Worm (Caenorhabditis elegans): ENCODE data around the gene Y67H2A.2.
A peak's percentile ranks its signal among the peaks of the same experiment; 100 is the strongest.

The Y67H2A.2 gene

DNA sequence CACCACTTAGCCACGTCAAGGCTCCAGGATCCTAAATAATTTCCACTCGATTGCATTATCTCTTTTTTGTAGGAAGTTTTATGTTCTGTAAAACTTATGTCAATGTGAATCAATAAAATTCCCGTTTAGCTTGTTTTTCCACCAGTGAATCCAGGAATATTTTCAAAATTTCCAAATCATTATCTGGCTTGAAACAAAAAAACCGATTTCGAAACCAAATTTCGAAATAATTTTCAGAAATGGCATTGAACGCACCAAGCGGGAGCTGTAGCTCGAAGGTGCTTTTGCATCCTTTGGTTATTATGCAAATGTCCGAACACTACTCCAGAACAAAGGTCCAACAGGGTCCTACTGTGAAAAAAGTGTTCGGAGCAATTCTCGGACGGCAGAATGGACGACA is 3.0 kb upstream of the Y67H2A.2 start, which contains the start of gene csn-6:
Gene csn-6 (plus strand): TSS at position 234 of the 400 bp plus-strand sequence.
- no peak for TF ChIP-seq ref-1 (GFP tag; conservative IDR thresholded peaks at IDR 0.05)
- no peak for TF ChIP-seq cog-1 (tag; optimal IDR thresholded peaks at IDR 0.05)
- no peak for TF ChIP-seq tab-1 (GFP tag; IDR thresholded peaks at IDR 0.05)
- TF ChIP-seq flt-1 (GFP tag; IDR thresholded peaks at IDR 0.05): no peak
- no peak for TF ChIP-seq ztf-23 (GFP tag; IDR thresholded peaks at IDR 0.05)
- no peak for TF ChIP-seq T22C8.4 (GFP tag; IDR thresholded peaks at IDR 0.05)
- TF ChIP-seq klf-2 (GFP tag; conservative IDR thresholded peaks at IDR 0.05): no peak
- TF ChIP-seq ztf-29 (GFP tag; IDR thresholded peaks at IDR 0.05): no peak
- TF ChIP-seq med-1 (GFP tag; optimal IDR thresholded peaks at IDR 0.05; ENCODE audit: insufficient read depth): no peak

DNA sequence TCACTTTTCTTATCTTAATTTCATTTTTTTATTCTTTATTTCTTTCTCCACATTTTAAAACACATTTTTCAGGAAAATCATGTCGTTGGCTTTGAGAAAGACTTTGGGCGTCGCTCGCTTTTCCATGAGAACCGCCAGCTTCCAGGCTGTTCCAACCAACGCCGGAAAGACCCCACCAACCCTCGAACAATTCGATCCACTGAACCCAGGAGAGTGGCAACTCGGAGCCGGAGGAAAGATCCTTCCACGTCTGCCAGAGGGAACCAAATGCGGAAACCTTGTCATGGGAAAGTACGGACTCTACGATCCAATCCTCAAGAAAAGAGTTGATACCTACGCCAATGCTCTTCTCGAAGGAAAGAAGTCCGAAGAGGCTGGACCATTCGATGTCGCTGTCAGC is 2.5 kb upstream of the Y67H2A.2 start, which contains the start of gene kdp-1:
Gene kdp-1 (plus strand): TSS at position 80 of the 400 bp plus-strand sequence.
- no peak for TF ChIP-seq cog-1 (tag; optimal IDR thresholded peaks at IDR 0.05)
- no peak for TF ChIP-seq ztf-23 (GFP tag; IDR thresholded peaks at IDR 0.05)
- no peak for TF ChIP-seq T22C8.4 (GFP tag; IDR thresholded peaks at IDR 0.05)
- TF ChIP-seq ref-1 (GFP tag; conservative IDR thresholded peaks at IDR 0.05): no peak
- no peak for TF ChIP-seq tab-1 (GFP tag; IDR thresholded peaks at IDR 0.05)
- no peak for TF ChIP-seq klf-2 (GFP tag; conservative IDR thresholded peaks at IDR 0.05)
- TF ChIP-seq flt-1 (GFP tag; IDR thresholded peaks at IDR 0.05): no peak
- no peak for TF ChIP-seq med-1 (GFP tag; optimal IDR thresholded peaks at IDR 0.05; ENCODE audit: insufficient read depth)
- no peak for TF ChIP-seq ztf-29 (GFP tag; IDR thresholded peaks at IDR 0.05)

- TF ChIP-seq cog-1 (tag; optimal IDR thresholded peaks at IDR 0.05): no peak
Measured at ce11 chrIV:13299648-13300047, 2.0 kb upstream of the Y67H2A.2 start.

- TF ChIP-seq cog-1 (tag; optimal IDR thresholded peaks at IDR 0.05) (no peak), med-1 (GFP tag; optimal IDR thresholded peaks at IDR 0.05; ENCODE audit: insufficient read depth) (no peak), ztf-23 (GFP tag; IDR thresholded peaks at IDR 0.05) (no peak), klf-2 (GFP tag; conservative IDR thresholded peaks at IDR 0.05) (no peak), T22C8.4 (GFP tag; IDR thresholded peaks at IDR 0.05) (no peak), ref-1 (GFP tag; conservative IDR thresholded peaks at IDR 0.05) (no peak), tab-1 (GFP tag; IDR thresholded peaks at IDR 0.05) (no peak)
Measured at ce11 chrIV:13290239-13290638, 7.4 kb downstream of the Y67H2A.2 start.

ce11 chrIV:13289321-13289720 is 8.3 kb downstream of the Y67H2A.2 start, which contains the start of gene Y67H2A.10:
Gene Y67H2A.10, minus strand, starts transcription at chrIV:13289504.
- TF ChIP-seq med-1 (GFP tag; optimal IDR thresholded peaks at IDR 0.05; ENCODE audit: insufficient read depth): no peak
- TF ChIP-seq cog-1 (tag; optimal IDR thresholded peaks at IDR 0.05): no peak
- TF ChIP-seq klf-2 (GFP tag; conservative IDR thresholded peaks at IDR 0.05): no peak
- no peak for TF ChIP-seq tab-1 (GFP tag; IDR thresholded peaks at IDR 0.05)
- no peak for TF ChIP-seq ztf-29 (GFP tag; IDR thresholded peaks at IDR 0.05)
- TF ChIP-seq flt-1 (GFP tag; IDR thresholded peaks at IDR 0.05): no peak
- TF ChIP-seq T22C8.4 (GFP tag; IDR thresholded peaks at IDR 0.05): no peak
- no peak for TF ChIP-seq ref-1 (GFP tag; conservative IDR thresholded peaks at IDR 0.05)
- TF ChIP-seq ztf-23 (GFP tag; IDR thresholded peaks at IDR 0.05): no peak

- no peak for TF ChIP-seq ref-1 (GFP tag; conservative IDR thresholded peaks at IDR 0.05)
- no peak for TF ChIP-seq klf-2 (GFP tag; conservative IDR thresholded peaks at IDR 0.05)
- TF ChIP-seq cog-1 (tag; optimal IDR thresholded peaks at IDR 0.05): no peak
- no peak for TF ChIP-seq ztf-23 (GFP tag; IDR thresholded peaks at IDR 0.05)
- no peak for TF ChIP-seq flt-1 (GFP tag; IDR thresholded peaks at IDR 0.05)
- TF ChIP-seq T22C8.4 (GFP tag; IDR thresholded peaks at IDR 0.05): no peak
- no peak for TF ChIP-seq med-1 (GFP tag; optimal IDR thresholded peaks at IDR 0.05; ENCODE audit: insufficient read depth)
- no peak for TF ChIP-seq tab-1 (GFP tag; IDR thresholded peaks at IDR 0.05)
- no peak for TF ChIP-seq ztf-29 (GFP tag; IDR thresholded peaks at IDR 0.05)
Measured at ce11 chrIV:13282778-13283177, 14.8 kb downstream of the Y67H2A.2 start, which contains the start of gene cpsf-3. Gene cpsf-3, minus strand, starts transcription at chrIV:13282878.

DNA sequence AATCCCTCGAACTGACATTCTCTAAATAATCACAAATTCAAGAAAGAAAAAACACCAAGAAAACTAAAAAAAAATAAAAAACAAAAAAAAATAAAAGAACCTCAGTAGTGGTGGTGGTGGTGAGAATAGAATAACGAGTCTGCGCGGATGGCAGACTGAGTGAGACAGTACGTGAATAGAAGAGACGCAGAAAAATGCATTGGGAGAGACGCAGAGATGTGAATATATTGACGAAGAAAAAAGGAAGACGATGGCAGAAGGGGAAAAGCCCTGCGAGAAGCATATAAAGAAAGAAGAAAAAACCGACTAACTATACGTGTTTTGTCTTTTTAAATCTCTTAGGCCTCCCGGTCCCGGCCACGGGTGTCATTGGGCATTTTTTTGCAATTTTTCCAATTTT is 25.1 kb downstream of the Y67H2A.2 start, which contains the start of gene unc-26:
Gene unc-26 (minus strand): TSS at position 23 of the 400 bp plus-strand sequence.
- no peak for TF ChIP-seq ztf-23 (GFP tag; IDR thresholded peaks at IDR 0.05)
- TF ChIP-seq T22C8.4 (GFP tag; IDR thresholded peaks at IDR 0.05): no peak
- TF ChIP-seq ztf-29 (GFP tag; IDR thresholded peaks at IDR 0.05): no peak
- TF ChIP-seq klf-2 (GFP tag; conservative IDR thresholded peaks at IDR 0.05): no peak
- TF ChIP-seq ref-1 (GFP tag; conservative IDR thresholded peaks at IDR 0.05): no peak
- TF ChIP-seq flt-1 (GFP tag; IDR thresholded peaks at IDR 0.05): 0 out of 2 replicates have a peak, but pooled peaks have one; percentile 32
- no peak for TF ChIP-seq cog-1 (tag; optimal IDR thresholded peaks at IDR 0.05)

DNA sequence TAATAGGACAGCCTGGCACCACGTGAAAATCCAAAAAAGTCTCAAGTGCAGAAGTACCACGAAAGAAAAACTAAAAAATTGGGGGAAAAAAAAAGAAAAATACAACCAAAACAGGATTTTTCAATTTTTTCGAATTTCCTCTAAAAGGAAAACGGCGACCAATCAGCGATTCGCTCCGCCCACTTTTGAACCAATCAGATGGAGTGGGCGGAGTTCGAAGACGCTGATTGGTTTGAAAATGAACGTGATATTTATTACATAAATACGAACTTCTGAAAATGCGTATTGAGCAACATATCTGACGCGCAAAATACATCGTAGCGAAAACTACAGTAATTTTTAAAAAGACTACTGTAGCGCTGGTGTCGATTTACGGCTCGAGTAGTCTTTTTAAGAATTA is 29.2 kb downstream of the Y67H2A.2 start:
- TF ChIP-seq ztf-23 (GFP tag; IDR thresholded peaks at IDR 0.05): no peak
- TF ChIP-seq ztf-29 (GFP tag; IDR thresholded peaks at IDR 0.05): no peak
- TF ChIP-seq T22C8.4 (GFP tag; IDR thresholded peaks at IDR 0.05): no peak
- TF ChIP-seq klf-2 (GFP tag; conservative IDR thresholded peaks at IDR 0.05): no peak
- TF ChIP-seq tab-1 (GFP tag; IDR thresholded peaks at IDR 0.05): no peak
- no peak for TF ChIP-seq cog-1 (tag; optimal IDR thresholded peaks at IDR 0.05)
- TF ChIP-seq ref-1 (GFP tag; conservative IDR thresholded peaks at IDR 0.05): no peak
- no peak for TF ChIP-seq med-1 (GFP tag; optimal IDR thresholded peaks at IDR 0.05; ENCODE audit: insufficient read depth)
- no peak for TF ChIP-seq flt-1 (GFP tag; IDR thresholded peaks at IDR 0.05)

- no peak for TF ChIP-seq klf-2 (GFP tag; conservative IDR thresholded peaks at IDR 0.05)
- no peak for TF ChIP-seq tab-1 (GFP tag; IDR thresholded peaks at IDR 0.05)
- TF ChIP-seq flt-1 (GFP tag; IDR thresholded peaks at IDR 0.05): no peak
- no peak for TF ChIP-seq ref-1 (GFP tag; conservative IDR thresholded peaks at IDR 0.05)
- TF ChIP-seq ztf-23 (GFP tag; IDR thresholded peaks at IDR 0.05): no peak
- no peak for TF ChIP-seq T22C8.4 (GFP tag; IDR thresholded peaks at IDR 0.05)
- TF ChIP-seq ztf-29 (GFP tag; IDR thresholded peaks at IDR 0.05): no peak
Measured at ce11 chrIV:13261778-13262177, 35.8 kb downstream of the Y67H2A.2 start.

ce11 chrIV:13258872-13259271 is 38.7 kb downstream of the Y67H2A.2 start, which contains the start of gene JC8.16:
Gene JC8.16, plus strand, starts transcription at chrIV:13259172.
- TF ChIP-seq ztf-29 (GFP tag; IDR thresholded peaks at IDR 0.05): no peak
- TF ChIP-seq flt-1 (GFP tag; IDR thresholded peaks at IDR 0.05): no peak
- TF ChIP-seq T22C8.4 (GFP tag; IDR thresholded peaks at IDR 0.05): no peak
- no peak for TF ChIP-seq klf-2 (GFP tag; conservative IDR thresholded peaks at IDR 0.05)
- TF ChIP-seq cog-1 (tag; optimal IDR thresholded peaks at IDR 0.05): no peak
- no peak for TF ChIP-seq ztf-23 (GFP tag; IDR thresholded peaks at IDR 0.05)
- no peak for TF ChIP-seq ref-1 (GFP tag; conservative IDR thresholded peaks at IDR 0.05)
- TF ChIP-seq med-1 (GFP tag; optimal IDR thresholded peaks at IDR 0.05; ENCODE audit: insufficient read depth): no peak
- no peak for TF ChIP-seq tab-1 (GFP tag; IDR thresholded peaks at IDR 0.05)
